Worm (Caenorhabditis elegans) whole organism, L2 larva: ENCODE data around the gene enpp-1.
A peak's percentile ranks its signal among the peaks of the same experiment; 100 is the strongest.

ENCODE experiments used
- C34F6.9 ChIP-seq: fragments of 150-350 bp; optimal IDR thresholded peaks from 2 replicates; lab custom pipeline; 2014; ENCODE audit warnings: missing biosample characterization, missing genetic modification characterization
- F13H6.1 ChIP-seq: sonication (generic microtip); optimal IDR thresholded peaks from 2 replicates; lab custom pipeline; 2016; ENCODE audit warnings: missing genetic modification characterization, missing compliant biosample characterization
- R02D3.7 ChIP-seq: fragments of 150-350 bp; optimal IDR thresholded peaks from 2 replicates; lab custom pipeline; 2014; ENCODE audit warnings: missing biosample characterization, missing genetic modification characterization
- Y55F3AM.14 ChIP-seq: fragments of 200-800 bp; sonication (Bioruptor generic); optimal IDR thresholded peaks from 2 replicates; lab custom pipeline; 2018; ENCODE audit warnings: mild to moderate bottlenecking, missing genetic modification characterization, missing compliant biosample characterization
- alr-1 ChIP-seq: fragments of 150-350 bp; optimal IDR thresholded peaks from 2 replicates; lab custom pipeline; 2014; ENCODE audit warnings: missing biosample characterization, missing genetic modification characterization
- aly-2 ChIP-seq: fragments of 150-350 bp; optimal IDR thresholded peaks from 2 replicates; lab custom pipeline; 2014; ENCODE audit warnings: missing biosample characterization, missing genetic modification characterization
- ama-1 ChIP-seq: fragments of 150-350 bp; optimal IDR thresholded peaks from 2 replicates; lab custom pipeline; 2018; ENCODE audit warnings: inconsistent platforms
- ceh-16 ChIP-seq: fragments of 150-350 bp; optimal IDR thresholded peaks from 2 replicates; lab custom pipeline; 2014; ENCODE audit warnings: missing biosample characterization, missing genetic modification characterization
- crh-2 ChIP-seq: sonication (generic microtip); optimal IDR thresholded peaks from 2 replicates; lab custom pipeline; 2017; ENCODE audit warnings: missing biosample characterization, missing genetic modification characterization
- egl-27 ChIP-seq: sonication (generic microtip); optimal IDR thresholded peaks from 3 replicates; lab custom pipeline; 2017; ENCODE audit warnings: missing biosample characterization, missing genetic modification reagents, missing genetic modification characterization
- elt-1 ChIP-seq: fragments of 150-350 bp; optimal IDR thresholded peaks from 2 replicates; lab custom pipeline; 2014; ENCODE audit warnings: missing biosample characterization, missing genetic modification characterization
- elt-3 ChIP-seq: sonication (generic microtip); optimal IDR thresholded peaks from 2 replicates; lab custom pipeline; 2017; ENCODE audit warnings: missing biosample characterization, missing genetic modification characterization
- fos-1 ChIP-seq: fragments of 150-350 bp; optimal IDR thresholded peaks from 2 replicates; lab custom pipeline; 2014; ENCODE audit warnings: missing biosample characterization, missing genetic modification characterization
- gmeb-1 ChIP-seq: fragments of 150-350 bp; optimal IDR thresholded peaks from 2 replicates; lab custom pipeline; 2014; ENCODE audit warnings: missing biosample characterization, missing genetic modification characterization
- lin-13 ChIP-seq: fragments of 150-350 bp; optimal IDR thresholded peaks from 2 replicates; lab custom pipeline; 2014; ENCODE audit warnings: missing biosample characterization, missing genetic modification reagents, missing genetic modification characterization
- lin-39 ChIP-seq: fragments of 150-350 bp; optimal IDR thresholded peaks from 2 replicates; lab custom pipeline; 2014; ENCODE audit warnings: missing biosample characterization, missing genetic modification reagents, missing genetic modification characterization
- lsy-2 ChIP-seq, 2 experiments: fragments of 150-350 bp in 1 of 2; sonication (generic microtip) in 1 of 2; optimal IDR thresholded peaks; 2 replicates each; lab custom pipeline; 2014 to 2017; ENCODE audit warnings: missing biosample characterization in 2 of 2, missing genetic modification characterization in 2 of 2
- mab-5 ChIP-seq: fragments of 150-350 bp; optimal IDR thresholded peaks from 2 replicates; lab custom pipeline; 2014; ENCODE audit warnings: missing biosample characterization, missing genetic modification characterization
- mbf-1 ChIP-seq: sonication (generic microtip); optimal IDR thresholded peaks from 2 replicates; lab custom pipeline; 2017; ENCODE audit warnings: missing biosample characterization, missing genetic modification characterization
- mdl-1 ChIP-seq, 2 experiments: fragments of 150-350 bp in 1 of 2; sonication (generic microtip) in 1 of 2; optimal IDR thresholded peaks; 2 replicates each; lab custom pipeline; 2017; ENCODE audit warnings: missing biosample characterization in 2 of 2, missing genetic modification characterization in 2 of 2
- nhr-10 ChIP-seq: sonication (generic microtip); optimal IDR thresholded peaks from 2 replicates; lab custom pipeline; 2017; ENCODE audit warnings: missing biosample characterization, missing genetic modification characterization
- nhr-11 ChIP-seq: fragments of 150-350 bp; optimal IDR thresholded peaks from 2 replicates; lab custom pipeline; 2014; ENCODE audit warnings: missing biosample characterization, missing genetic modification characterization
- nhr-21 ChIP-seq: fragments of 150-350 bp; optimal IDR thresholded peaks from 2 replicates; lab custom pipeline; 2014; ENCODE audit warnings: missing biosample characterization, missing genetic modification characterization
- nhr-237 ChIP-seq: fragments of 150-350 bp; optimal IDR thresholded peaks from 2 replicates; lab custom pipeline; 2014; ENCODE audit warnings: missing biosample characterization, missing genetic modification characterization
- nhr-25 ChIP-seq: fragments of 150-350 bp; sonication (generic microtip); optimal IDR thresholded peaks from 3 replicates; lab custom pipeline; 2014; ENCODE audit warnings: missing biosample characterization, missing genetic modification characterization
- nhr-6 ChIP-seq: fragments of 150-350 bp; optimal IDR thresholded peaks from 2 replicates; lab custom pipeline; 2014; ENCODE audit warnings: missing biosample characterization, missing genetic modification characterization
- nhr-77 ChIP-seq: fragments of 150-350 bp; optimal IDR thresholded peaks from 2 replicates; lab custom pipeline; 2014; ENCODE audit warnings: missing biosample characterization, missing genetic modification characterization
- peb-1 ChIP-seq: fragments of 150-350 bp; optimal IDR thresholded peaks from 2 replicates; lab custom pipeline; 2014; ENCODE audit warnings: missing biosample characterization, missing genetic modification characterization
- skn-1 ChIP-seq: sonication (generic microtip); optimal IDR thresholded peaks from 2 replicates; lab custom pipeline; 2017; ENCODE audit warnings: missing biosample characterization, missing genetic modification characterization
- sma-3 ChIP-seq: sonication (generic microtip); optimal IDR thresholded peaks from 2 replicates; lab custom pipeline; 2016; ENCODE audit warnings: missing genetic modification reagents, missing genetic modification characterization, missing compliant biosample characterization
- sma-9 ChIP-seq, 2 experiments: fragments of 150-350 bp in 1 of 2; sonication (generic microtip) in 1 of 2; optimal IDR thresholded peaks; 2 replicates each; lab custom pipeline; 2014 to 2016; ENCODE audit warnings: missing genetic modification characterization in 2 of 2, mild to moderate bottlenecking in 1 of 2, missing biosample characterization in 1 of 2, missing compliant biosample characterization in 1 of 2, missing genetic modification reagents in 1 of 2, moderate library complexity in 1 of 2
- snpc-4 ChIP-seq: fragments of 150-350 bp; optimal IDR thresholded peaks from 2 replicates; lab custom pipeline; 2014; ENCODE audit warnings: missing biosample characterization, missing genetic modification characterization
- unc-39 ChIP-seq: fragments of 150-350 bp; optimal IDR thresholded peaks from 2 replicates; lab custom pipeline; 2014; ENCODE audit warnings: missing biosample characterization, missing genetic modification characterization
- unc-55 ChIP-seq: fragments of 150-350 bp; sonication (generic microtip); optimal IDR thresholded peaks from 3 replicates; lab custom pipeline; 2014; ENCODE audit warnings: missing biosample characterization, missing genetic modification reagents, missing genetic modification characterization
- unc-62 ChIP-seq: fragments of 150-350 bp; optimal IDR thresholded peaks from 2 replicates; lab custom pipeline; 2014; ENCODE audit warnings: missing biosample characterization, missing genetic modification reagents, missing genetic modification characterization
- zag-1 ChIP-seq: fragments of 150-350 bp; optimal IDR thresholded peaks from 2 replicates; lab custom pipeline; 2014; ENCODE audit warnings: missing biosample characterization, missing genetic modification characterization
- ztf-1 ChIP-seq: fragments of 200-800 bp; sonication (Bioruptor generic); conservative IDR thresholded peaks from 2 replicates; pipeline ENCODE4 v1.3.6; 2022; ENCODE audit warnings: missing genetic modification characterization, missing compliant biosample characterization
- ztf-4 ChIP-seq: fragments of 150-350 bp; optimal IDR thresholded peaks from 2 replicates; lab custom pipeline; 2014; ENCODE audit warnings: missing biosample characterization, missing genetic modification characterization

The enpp-1 gene

DNA sequence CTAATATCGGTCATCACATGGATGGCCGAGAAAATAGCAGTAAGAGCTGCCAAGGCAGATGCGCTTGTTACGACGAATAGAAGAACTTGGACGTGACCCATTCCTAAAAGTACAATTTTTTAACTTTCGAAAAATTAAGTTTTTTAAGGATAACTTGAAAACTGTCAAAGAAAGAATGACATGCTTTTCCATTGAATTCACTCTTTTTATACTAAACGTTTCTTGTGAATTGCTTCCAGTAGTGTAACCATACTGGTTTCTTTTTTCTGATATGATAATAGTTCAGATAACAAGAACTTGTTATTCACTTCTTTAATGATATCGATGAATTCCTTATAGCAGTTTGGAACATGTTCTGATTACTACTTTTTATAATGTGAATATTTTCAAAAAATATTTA lies 36.4 kb downstream of the enpp-1 start, which contains the start of gene col-37:
Gene col-37, minus strand, starts transcription at position 101 of the 400 bp plus-strand sequence.
- TF ChIP-seq unc-55 (GFP tag; lab: Kevin White, UChicago), result peak; percentile 18
- no peak for TF ChIP-seq lsy-2 (tag; optimal IDR thresholded peaks at IDR 0.05; lab: Kevin White, UChicago)
- no peak for TF ChIP-seq elt-1
- no peak for TF ChIP-seq ztf-1 (GFP tag; lab: Robert Waterston, UW)
- no peak for TF ChIP-seq ztf-4 (tag; lab: Kevin White, UChicago)

DNA sequence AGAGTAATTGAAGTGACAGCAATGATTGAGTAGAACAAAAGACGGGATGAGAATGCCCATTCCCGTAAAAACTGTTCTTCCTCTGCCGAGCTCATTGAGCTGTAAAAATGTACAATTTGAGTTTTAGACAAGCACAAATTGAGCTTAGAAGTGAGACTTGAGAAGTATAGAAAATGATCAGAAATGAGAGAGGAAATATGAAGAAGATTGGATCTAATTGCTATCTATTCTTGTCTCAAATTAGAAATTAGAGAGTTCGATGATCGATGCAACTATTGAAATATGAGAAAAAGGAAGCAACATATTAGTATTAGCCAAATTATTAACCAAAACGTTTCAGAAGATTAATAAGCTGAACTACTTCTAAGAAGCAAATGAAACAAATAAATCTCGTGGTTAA lies 38.9 kb downstream of the enpp-1 start, which contains the start of gene ZK863.1:
Gene ZK863.1, minus strand, starts transcription at position 101 of the 400 bp plus-strand sequence.
- TF ChIP-seq skn-1, result no peak
- no peak for TF ChIP-seq nhr-77 (tag; lab: Kevin White, UChicago)
- no peak for TF ChIP-seq egl-27 (tag; lab: Kevin White, UChicago)
- TF ChIP-seq lsy-2 (tag; optimal IDR thresholded peaks at IDR 0.05; lab: Kevin White, UChicago), result no peak
- no peak for TF ChIP-seq sma-3 (GFP tag; lab: Kevin White, UChicago)
- no peak for TF ChIP-seq mab-5 (tag; lab: Kevin White, UChicago)
- TF ChIP-seq ztf-4 (tag; lab: Kevin White, UChicago), result no peak
- no peak for TF ChIP-seq fos-1 (tag; lab: Kevin White, UChicago)
- TF ChIP-seq aly-2 (tag; lab: Kevin White, UChicago), result no peak
- TF ChIP-seq elt-3 (tag; lab: Kevin White, UChicago), result no peak
- TF ChIP-seq R02D3.7 (tag; lab: Kevin White, UChicago), result no peak
- TF ChIP-seq lin-13, result no peak

DNA sequence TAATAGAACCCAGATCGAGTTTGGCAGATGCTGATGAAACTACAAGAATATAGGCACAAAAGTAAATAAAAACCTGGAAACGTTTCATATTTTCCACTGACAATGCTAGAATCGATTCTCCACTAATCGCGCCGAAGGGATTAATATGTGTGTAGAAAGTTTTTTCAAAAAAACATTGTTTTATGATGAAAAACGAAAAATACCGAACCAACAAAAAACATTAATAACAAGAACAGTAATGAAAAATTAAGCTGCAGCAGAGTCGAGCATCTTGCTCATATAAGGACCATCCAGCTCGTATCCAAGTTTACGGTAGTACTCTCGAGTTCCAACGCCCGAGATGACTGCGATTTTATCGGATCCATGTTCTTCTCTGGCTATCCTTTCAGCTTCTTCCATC lies 48.1 kb downstream of the enpp-1 start, which contains the start of gene clec-224:
Gene clec-224, minus strand, starts transcription at position 101 of the 400 bp plus-strand sequence.
- TF ChIP-seq F13H6.1 (no peak), ama-1 (lab: Kevin White, UChicago) (no peak), crh-2 (tag; lab: Kevin White, UChicago) (no peak), alr-1 (tag; lab: Kevin White, UChicago) (no peak), unc-39 (no peak), egl-27 (tag; lab: Kevin White, UChicago) (no peak)

DNA sequence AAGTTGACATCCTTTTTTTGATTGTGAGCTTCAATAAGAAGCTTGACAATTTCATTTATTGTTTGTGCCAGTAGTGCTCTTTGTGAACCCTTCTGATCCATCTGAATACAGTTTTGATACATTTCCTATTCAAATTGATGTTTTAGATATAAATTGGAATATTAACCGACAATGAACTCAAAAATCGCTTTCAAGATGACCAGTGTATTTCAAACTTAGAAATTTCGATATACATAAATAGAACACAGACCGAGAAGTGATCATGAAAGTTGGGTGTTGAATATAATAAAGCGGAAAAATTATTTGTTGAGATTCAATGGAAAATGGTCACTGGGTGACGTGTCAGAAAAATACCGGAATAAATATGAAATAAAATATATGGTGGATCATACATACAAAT lies 50.1 kb downstream of the enpp-1 start, which contains the start of gene elpc-3:
Gene elpc-3, minus strand, starts transcription at position 101 of the 400 bp plus-strand sequence.
- TF ChIP-seq aly-2 (tag; lab: Kevin White, UChicago) (no peak), peb-1 (tag; lab: Kevin White, UChicago) (no peak), ama-1 (lab: Kevin White, UChicago) (no peak), crh-2 (tag; lab: Kevin White, UChicago) (no peak), nhr-10 (tag; lab: Kevin White, UChicago) (no peak), unc-55 (GFP tag; lab: Kevin White, UChicago) (no peak), egl-27 (tag; lab: Kevin White, UChicago) (no peak), elt-3 (tag; lab: Kevin White, UChicago) (no peak), lin-39 (tag; lab: Kevin White, UChicago) (no peak), nhr-237 (tag; lab: Kevin White, UChicago) (no peak), mab-5 (tag; lab: Kevin White, UChicago) (no peak), fos-1 (tag; lab: Kevin White, UChicago) (no peak), nhr-11 (tag; lab: Kevin White, UChicago) (no peak), snpc-4 (tag; lab: Kevin White, UChicago) (no peak), elt-1 (no peak), gmeb-1 (tag; lab: Kevin White, UChicago) (no peak), C34F6.9 (tag; lab: Kevin White, UChicago) (no peak), unc-39 (no peak), nhr-21 (no peak), mbf-1 (no peak)

DNA sequence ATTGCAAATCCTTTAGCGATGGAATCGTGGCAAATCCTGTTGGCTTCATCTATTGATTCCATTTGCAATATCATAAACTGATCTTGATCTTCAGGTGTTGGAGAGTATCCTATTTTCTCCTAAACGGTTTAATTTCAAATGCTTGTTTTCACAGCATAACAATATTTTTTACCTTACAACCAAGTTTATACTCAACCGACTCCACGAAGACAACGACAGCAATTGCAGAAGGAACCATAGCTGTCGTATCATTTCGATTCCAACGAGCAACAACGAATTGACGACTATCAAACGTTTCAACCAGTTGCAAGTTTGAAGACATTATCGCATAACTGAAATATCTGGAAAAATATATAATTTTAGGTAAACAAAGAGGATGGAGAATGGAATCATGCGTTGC lies 52.6 kb downstream of the enpp-1 start, which contains the start of gene usip-1:
Gene usip-1, minus strand, starts transcription at position 341 of the 400 bp plus-strand sequence.
- no peak for TF ChIP-seq ztf-4 (tag; lab: Kevin White, UChicago)
- TF ChIP-seq unc-62 (GFP tag; lab: Kevin White, UChicago), result no peak
- no peak for TF ChIP-seq unc-39

DNA sequence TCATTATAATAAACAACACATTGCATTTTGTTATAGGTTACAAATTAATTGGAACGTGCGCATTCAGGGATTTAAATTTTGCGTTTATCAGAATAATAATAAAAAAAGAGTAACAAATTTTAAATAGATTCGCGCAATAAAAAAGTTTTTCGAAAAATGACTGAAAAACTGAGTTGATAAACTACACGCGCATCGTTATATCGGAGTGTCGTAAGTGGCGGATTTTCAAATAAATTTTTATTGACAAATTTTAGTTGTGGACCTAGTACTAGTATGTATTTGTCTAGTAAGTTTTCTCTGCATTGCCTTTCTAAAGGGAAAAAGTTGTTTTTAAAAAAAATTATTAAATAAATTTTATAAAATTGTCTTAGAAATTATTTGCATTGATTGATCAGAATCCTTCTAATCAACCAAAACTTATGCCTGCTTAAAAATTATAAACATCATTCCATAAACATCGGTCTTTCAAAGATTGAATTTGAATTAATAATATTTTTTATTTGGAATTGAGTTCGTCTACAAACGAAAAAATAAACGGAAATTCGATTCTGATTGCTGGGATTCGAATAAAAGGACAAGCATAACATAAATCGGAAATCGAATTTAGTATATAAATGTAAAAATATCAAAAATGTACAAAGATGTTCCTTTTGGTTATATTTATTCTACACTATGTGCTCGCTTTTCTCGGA lies 53.2 kb downstream of the enpp-1 start, which contains the start of gene srd-4:
Gene srd-4, plus strand, starts transcription at position 642 of the 692 bp plus-strand sequence.
- TF ChIP-seq snpc-4 (tag; lab: Kevin White, UChicago) (peak; percentile 25), Y55F3AM.14 (GFP tag; lab: Kevin White, UChicago) (no peak), lsy-2 (tag; optimal IDR thresholded peaks at IDR 0.05; lab: Kevin White, UChicago) (peak; percentile 21 to 74), sma-9 (GFP tag; optimal IDR thresholded peaks at IDR 0.05; lab: Kevin White, UChicago) (no peak), sma-9 (tag; optimal IDR thresholded peaks at IDR 0.05; lab: Kevin White, UChicago) (no peak), nhr-25 (tag; lab: Kevin White, UChicago) (no peak), aly-2 (tag; lab: Kevin White, UChicago) (no peak), unc-55 (GFP tag; lab: Kevin White, UChicago) (peak; percentile 79), zag-1 (tag; lab: Kevin White, UChicago) (no peak), mdl-1 (tag; optimal IDR thresholded peaks at IDR 0.05; lab: Kevin White, UChicago) (no peak), C34F6.9 (tag; lab: Kevin White, UChicago) (peak; percentile 50), lin-13 (peak; percentile 1), gmeb-1 (tag; lab: Kevin White, UChicago) (peak; percentile 95), sma-3 (GFP tag; lab: Kevin White, UChicago) (no peak), nhr-6 (tag; lab: Kevin White, UChicago) (no peak), F13H6.1 (no peak), ceh-16 (tag; lab: Kevin White, UChicago) (no peak), nhr-77 (tag; lab: Kevin White, UChicago) (no peak)
